Fruit fly (Drosophila melanogaster) whole organism, embryonic: ENCODE measurements around the gene CG9839.

Experiments used
- Adf1 ChIP-seq: fragments of 200-800 bp; sonication (Bioruptor generic); IDR thresholded peaks from 2 replicates; pipeline ENCODE4 v1.3.6; 2022; ENCODE audit warnings: missing biosample characterization, missing genetic modification characterization
- CG10209 ChIP-seq: fragments of 200-800 bp; sonication (Bioruptor generic); optimal IDR thresholded peaks from 3 replicates; lab custom pipeline; 2017; ENCODE audit warnings: missing biosample characterization, mild to moderate bottlenecking, missing genetic modification characterization, missing genetic modification reagents
- CG10431 ChIP-seq: fragments of 200-800 bp; sonication (Bioruptor generic); optimal IDR thresholded peaks from 3 replicates; lab custom pipeline; 2018; ENCODE audit warnings: missing biosample characterization, mild to moderate bottlenecking, missing genetic modification characterization
- CG11456 ChIP-seq: fragments of 200-800 bp; sonication (Bioruptor generic); IDR thresholded peaks from 3 replicates; pipeline ENCODE4 v1.3.6; 2022; ENCODE audit warnings: missing biosample characterization, missing genetic modification characterization
- CG11504 ChIP-seq: fragments of 200-800 bp; sonication (Bioruptor generic); optimal IDR thresholded peaks from 3 replicates; lab custom pipeline; 2019; ENCODE audit warnings: missing biosample characterization, mild to moderate bottlenecking, missing genetic modification characterization, moderate library complexity
- CG11560 ChIP-seq: fragments of 200-800 bp; sonication (Bioruptor generic); IDR thresholded peaks from 3 replicates; pipeline ENCODE4 v1.3.6; 2022; ENCODE audit warnings: missing biosample characterization, missing genetic modification characterization
- CG12659 ChIP-seq: fragments of 200-800 bp; sonication (Bioruptor generic); optimal IDR thresholded peaks from 3 replicates; lab custom pipeline; 2017; ENCODE audit warnings: mild to moderate bottlenecking, missing biosample characterization, missing genetic modification reagents, missing genetic modification characterization
- CG12942 ChIP-seq: fragments of 200-800 bp; sonication (Bioruptor generic); optimal IDR thresholded peaks from 3 replicates; lab custom pipeline; 2016; ENCODE audit warnings: missing biosample characterization, missing genetic modification characterization
- CG13123 ChIP-seq: fragments of 200-800 bp; sonication (Bioruptor generic); optimal IDR thresholded peaks from 2 replicates; lab custom pipeline; 2016; ENCODE audit warnings: missing biosample characterization, missing genetic modification characterization
- CG13775 ChIP-seq: fragments of 200-800 bp; sonication (Bioruptor generic); optimal IDR thresholded peaks from 3 replicates; lab custom pipeline; 2017; ENCODE audit warnings: missing biosample characterization, mild to moderate bottlenecking, missing genetic modification characterization
- CG18011 ChIP-seq: fragments of 200-800 bp; sonication (Bioruptor generic); optimal IDR thresholded peaks from 2 replicates; lab custom pipeline; 2017; ENCODE audit warnings: missing biosample characterization, missing genetic modification characterization, mild to moderate bottlenecking, moderate library complexity, missing genotype
- CG30020 ChIP-seq: fragments of 200-800 bp; optimal IDR thresholded peaks from 2 replicates; lab custom pipeline; 2019; ENCODE audit warnings: missing biosample characterization, mild to moderate bottlenecking, missing genetic modification characterization, moderate library complexity
- CG31224 ChIP-seq: fragments of 200-800 bp; sonication (Bioruptor generic); IDR thresholded peaks from 2 replicates; pipeline ENCODE4 v1.3.6; 2022; ENCODE audit warnings: missing biosample characterization, missing genetic modification characterization
- CG32532 ChIP-seq: fragments of 200-800 bp; sonication (Bioruptor generic); IDR thresholded peaks from 2 replicates; pipeline ENCODE4 v1.3.6; 2022; ENCODE audit warnings: missing biosample characterization, missing genetic modification characterization
- CG34224 ChIP-seq: fragments of 200-800 bp; sonication (Bioruptor generic); IDR thresholded peaks from 3 replicates; pipeline ENCODE4 v1.3.6; 2022; ENCODE audit warnings: missing biosample characterization, missing genetic modification characterization; ENCODE audit not compliant: partially characterized antibody
- CG3838 ChIP-seq: fragments of 200-800 bp; sonication (Bioruptor generic); optimal IDR thresholded peaks from 3 replicates; lab custom pipeline; 2016; ENCODE audit warnings: missing biosample characterization, missing genetic modification characterization
- CG42726 ChIP-seq: fragments of 200-800 bp; sonication (Bioruptor generic); IDR thresholded peaks from 2 replicates; pipeline ENCODE4 v1.3.6; 2022; ENCODE audit warnings: missing biosample characterization, missing genetic modification characterization; ENCODE audit not compliant: partially characterized antibody
- CG4328 ChIP-seq: fragments of 200-800 bp; sonication (Bioruptor generic); optimal IDR thresholded peaks from 3 replicates; lab custom pipeline; 2017; ENCODE audit warnings: missing biosample characterization, missing genetic modification reagents, missing genetic modification characterization
- CG43689 ChIP-seq: fragments of 200-800 bp; sonication (Bioruptor generic); IDR thresholded peaks from 2 replicates; pipeline ENCODE4 v1.3.6; 2022; ENCODE audit warnings: missing biosample characterization, missing genetic modification characterization
- CG4820 ChIP-seq: fragments of 200-800 bp; sonication (Bioruptor generic); optimal IDR thresholded peaks from 3 replicates; lab custom pipeline; 2016; ENCODE audit warnings: missing biosample characterization, missing genetic modification characterization
- CG8359 ChIP-seq: fragments of 200-800 bp; sonication (Bioruptor generic); optimal IDR thresholded peaks from 2 replicates; lab custom pipeline; 2017; ENCODE audit warnings: missing biosample characterization, mild to moderate bottlenecking, missing genetic modification characterization, borderline replicate concordance
- CG9817 ChIP-seq: fragments of 200-800 bp; sonication (Bioruptor generic); optimal IDR thresholded peaks from 2 replicates; lab custom pipeline; 2018; ENCODE audit warnings: missing biosample characterization, mild to moderate bottlenecking, missing genetic modification characterization, moderate library complexity
- CHES-1-like ChIP-seq: fragments of 200-800 bp; sonication (Bioruptor generic); optimal IDR thresholded peaks from 2 replicates; lab custom pipeline; 2016; ENCODE audit warnings: missing biosample characterization, missing genetic modification characterization
- D ChIP-seq, 2 experiments: fragments of 200-800 bp in 1 of 2; fragments of >200 bp in 1 of 2; sonication (Bioruptor generic) in 1 of 2; optimal IDR thresholded peaks; 2 replicates in 1 of 2; 3 replicates in 1 of 2; lab custom pipeline; 2017; ENCODE audit warnings: mild to moderate bottlenecking in 1 of 2, missing biosample characterization in 1 of 2, missing genetic modification characterization in 1 of 2, missing genetic modification reagents in 1 of 2
- D19A ChIP-seq: fragments of 200-800 bp; optimal IDR thresholded peaks from 3 replicates; lab custom pipeline; 2019; ENCODE audit warnings: missing biosample characterization, mild to moderate bottlenecking, missing genetic modification characterization, moderate library complexity
- Dek ChIP-seq: fragments of 200-800 bp; sonication (Bioruptor generic); optimal IDR thresholded peaks from 3 replicates; lab custom pipeline; 2019; ENCODE audit warnings: missing biosample characterization, mild to moderate bottlenecking, missing genetic modification characterization, moderate library complexity
- ERR ChIP-seq: fragments of 200-800 bp; sonication (Bioruptor generic); optimal IDR thresholded peaks from 2 replicates; lab custom pipeline; 2016; ENCODE audit warnings: missing biosample characterization, missing genetic modification characterization
- Mrtf ChIP-seq: fragments of 200-800 bp; sonication (Bioruptor generic); IDR thresholded peaks from 3 replicates; pipeline ENCODE4 v1.3.6; 2022; ENCODE audit warnings: missing biosample characterization, missing genetic modification characterization
- NK7.1 ChIP-seq: fragments of 200-800 bp; sonication (Bioruptor generic); optimal IDR thresholded peaks from 3 replicates; lab custom pipeline; 2016; ENCODE audit warnings: missing biosample characterization, missing genetic modification characterization
- NfI ChIP-seq: fragments of 200-800 bp; sonication (Bioruptor generic); optimal IDR thresholded peaks from 3 replicates; lab custom pipeline; 2018; ENCODE audit warnings: missing biosample characterization, mild to moderate bottlenecking, missing genetic modification characterization, moderate library complexity
- TFAM ChIP-seq: fragments of 200-800 bp; sonication (Bioruptor generic); optimal IDR thresholded peaks from 2 replicates; lab custom pipeline; 2017; ENCODE audit warnings: missing biosample characterization, missing genetic modification characterization, inconsistent platforms
- ara ChIP-seq: fragments of 200-800 bp; sonication (Bioruptor generic); IDR thresholded peaks from 2 replicates; pipeline ENCODE4 v1.3.6; 2022; ENCODE audit warnings: missing biosample characterization, missing genetic modification characterization
- bbx ChIP-seq: fragments of 200-800 bp; sonication (Bioruptor generic); IDR thresholded peaks from 2 replicates; pipeline ENCODE4 v1.3.6; 2022; ENCODE audit warnings: missing biosample characterization, missing genetic modification characterization; ENCODE audit not compliant: partially characterized antibody
- cg ChIP-seq: fragments of 200-800 bp; sonication (Bioruptor generic); optimal IDR thresholded peaks from 3 replicates; lab custom pipeline; 2019; ENCODE audit warnings: missing biosample characterization, mild to moderate bottlenecking, missing genetic modification characterization, moderate library complexity
- chn ChIP-seq: fragments of 200-800 bp; sonication (Bioruptor generic); optimal IDR thresholded peaks from 2 replicates; lab custom pipeline; 2016; ENCODE audit warnings: missing biosample characterization, missing genetic modification characterization
- dati ChIP-seq: fragments of 200-800 bp; sonication (Bioruptor generic); IDR thresholded peaks from 2 replicates; pipeline ENCODE4 v1.3.6; 2022; ENCODE audit warnings: missing biosample characterization, missing genetic modification characterization
- fd96Cb ChIP-seq: fragments of 200-800 bp; sonication (Bioruptor generic); optimal IDR thresholded peaks from 2 replicates; lab custom pipeline; 2018; ENCODE audit warnings: missing biosample characterization, mild to moderate bottlenecking, missing genetic modification characterization, moderate library complexity
- h ChIP-seq: fragments of >200 bp; optimal IDR thresholded peaks from 2 replicates; lab custom pipeline; 2017
- hbn ChIP-seq: fragments of 200-800 bp; sonication (Bioruptor generic); IDR thresholded peaks from 2 replicates; pipeline ENCODE4 v1.3.6; 2022; ENCODE audit warnings: missing biosample characterization, missing genetic modification characterization; ENCODE audit not compliant: partially characterized antibody
- kni ChIP-seq: fragments of 200-800 bp; sonication (Bioruptor generic); optimal IDR thresholded peaks from 3 replicates; lab custom pipeline; 2017; ENCODE audit warnings: mild to moderate bottlenecking, missing biosample characterization, missing genetic modification reagents, missing genetic modification characterization
- lbe ChIP-seq: fragments of 200-800 bp; sonication (Bioruptor generic); optimal IDR thresholded peaks from 2 replicates; lab custom pipeline; 2016; ENCODE audit warnings: missing biosample characterization, mild to moderate bottlenecking, missing genetic modification characterization
- nom ChIP-seq: fragments of 200-800 bp; sonication (Bioruptor generic); optimal IDR thresholded peaks from 2 replicates; lab custom pipeline; 2017; ENCODE audit warnings: missing biosample characterization, missing genetic modification characterization, mild to moderate bottlenecking, moderate library complexity, missing genetic modification reagents
- p53 ChIP-seq: fragments of 200-800 bp; sonication (Bioruptor generic); optimal IDR thresholded peaks from 2 replicates; lab custom pipeline; 2016; ENCODE audit warnings: missing biosample characterization, missing genetic modification characterization
- pum ChIP-seq: fragments of 200-800 bp; sonication (Bioruptor generic); optimal IDR thresholded peaks from 2 replicates; lab custom pipeline; 2016; ENCODE audit warnings: missing biosample characterization, missing genetic modification characterization
- pzg ChIP-seq: fragments of 200-800 bp; sonication (Bioruptor generic); optimal IDR thresholded peaks from 3 replicates; lab custom pipeline; 2018; ENCODE audit warnings: missing biosample characterization, mild to moderate bottlenecking, missing genetic modification characterization, moderate library complexity
- salm ChIP-seq: fragments of 200-800 bp; sonication (Bioruptor generic); optimal IDR thresholded peaks from 2 replicates; lab custom pipeline; 2018; ENCODE audit warnings: missing biosample characterization, mild to moderate bottlenecking, missing genetic modification characterization
- schlank ChIP-seq: fragments of 200-800 bp; sonication (Bioruptor generic); optimal IDR thresholded peaks from 2 replicates; lab custom pipeline; 2018; ENCODE audit warnings: missing biosample characterization, mild to moderate bottlenecking, missing genetic modification characterization
- sim ChIP-seq: fragments of 200-800 bp; sonication (Bioruptor generic); IDR thresholded peaks from 2 replicates; pipeline ENCODE4 v1.3.6; 2022; ENCODE audit warnings: missing biosample characterization, missing genetic modification characterization
- sr ChIP-seq: fragments of 200-800 bp; sonication (Bioruptor generic); IDR thresholded peaks from 3 replicates; pipeline ENCODE4 v1.3.6; 2022; ENCODE audit warnings: missing biosample characterization, missing genetic modification characterization

The CG9839 gene

DNA sequence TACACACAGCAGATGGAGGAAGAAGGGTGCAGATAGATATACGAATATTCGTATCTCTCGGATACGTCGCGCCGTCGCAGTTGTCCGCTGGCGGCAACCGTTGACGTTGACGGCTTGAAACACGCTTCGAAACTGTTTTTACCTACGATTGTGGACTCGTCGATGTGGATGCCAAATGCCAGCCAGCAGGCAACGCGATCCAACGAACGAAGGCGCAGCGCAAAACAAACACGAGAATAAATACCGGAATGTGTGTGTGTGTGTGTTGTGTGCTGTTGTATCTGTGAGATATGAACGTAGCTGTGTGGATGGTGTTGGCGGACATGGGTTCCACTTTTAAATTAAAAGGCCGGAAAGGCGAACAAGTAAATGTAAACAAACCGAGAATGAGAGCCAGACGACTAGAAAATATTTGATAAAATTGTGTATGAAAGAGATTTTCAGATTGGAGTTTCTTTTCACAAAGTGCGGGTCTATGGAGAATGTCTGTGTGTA, 40.6 kb upstream of the CG9839 start (continued):
- TF ChIP-seq CG31224 (GFP tag; lab: Robert Waterston, UW) (0 out of 2 replicates have a peak, but pooled peaks have one; percentile 9), sr (GFP tag; lab: Robert Waterston, UW) (peak; percentile 4; the same call in 1 of the 3 replicates), dati (GFP tag; lab: Robert Waterston, UW) (no peak), hbn (GFP tag; lab: Robert Waterston, UW) (no peak), CG12942 (no peak), CG9817 (tag; lab: Kevin White, UChicago) (no peak), nom (peak; percentile 75), chn (GFP tag; lab: Kevin White, UChicago) (peak; percentile 18), CG32532 (GFP tag; lab: Robert Waterston, UW) (peak; percentile 46; the same call in 1 of the 2 replicates), D19A (tag; lab: Kevin White, UChicago) (peak; percentile 58), CG34224 (GFP tag; lab: Robert Waterston, UW) (peak; percentile 73; the same call in 2 of the 3 replicates), CG13775 (peak; percentile 8), CG8359 (GFP tag; lab: Kevin White, UChicago) (peak; percentile 16), CG4328 (peak; percentile 31), CG30020 (tag; lab: Kevin White, UChicago) (no peak), sim (GFP tag; lab: Robert Waterston, UW) (0 out of 2 replicates have a peak, but pooled peaks have one; percentile 12), CG3838 (no peak), pum (GFP tag; lab: Kevin White, UChicago) (no peak), CG18011 (GFP tag; lab: Kevin White, UChicago) (peak; percentile 53), CG43689 (GFP tag; lab: Robert Waterston, UW) (no peak), CG10209 (GFP tag; lab: Kevin White, UChicago) (peak; percentile 43), pzg (peak; percentile 13), CG11504 (tag; lab: Kevin White, UChicago) (peak; percentile 73), CG11456 (GFP tag; lab: Robert Waterston, UW) (no peak), CHES-1-like (GFP tag; lab: Kevin White, UChicago) (peak; percentile 76), Adf1 (peak; percentile 66), ara (peak; percentile 45; the same call in 1 of the 2 replicates), CG42726 (GFP tag; lab: Robert Waterston, UW) (peak; percentile 66; the same call in 1 of the 2 replicates), Mrtf (no peak), p53 (GFP tag; lab: Kevin White, UChicago) (no peak), lbe (peak; percentile 23), CG12659 (GFP tag; lab: Kevin White, UChicago) (peak; percentile 53), fd96Cb (tag; lab: Kevin White, UChicago) (no peak), cg (peak; percentile 98), salm (tag; lab: Kevin White, UChicago) (peak; percentile 37), TFAM (no peak), CG13123 (no peak), kni (GFP tag; lab: Kevin White, UChicago) (peak; percentile 94), CG10431 (peak; percentile 24), h (lab: Kevin White, UChicago) (no peak), ERR (GFP tag; lab: Kevin White, UChicago) (no peak), Dek (peak; percentile 19), bbx (GFP tag; lab: Robert Waterston, UW) (peak; percentile 76), D (optimal IDR thresholded peaks at IDR 0.05; lab: Kevin White, UChicago) (peak; percentile 36), D (GFP tag; optimal IDR thresholded peaks at IDR 0.05; lab: Kevin White, UChicago) (no peak), CG11560 (tag; lab: Robert Waterston, UW) (no peak), NfI (GFP tag; lab: Kevin White, UChicago) (peak; percentile 21), NK7.1 (peak; percentile 21), CG4820 (GFP tag; lab: Kevin White, UChicago) (no peak), schlank (tag; lab: Kevin White, UChicago) (peak; percentile 76)
